Fruit fly (Drosophila melanogaster) whole organism, wandering third instar larva: ENCODE measurements around the gene CG16815.

Experiments used
- Abd-B ChIP-seq: fragments of >200 bp; optimal IDR thresholded peaks from 2 replicates; lab custom pipeline; 2017; ENCODE audit warnings: missing biosample characterization, missing genetic modification characterization
- CG32264 ChIP-seq: fragments of 200-800 bp; sonication (Bioruptor generic); optimal IDR thresholded peaks from 2 replicates; lab custom pipeline; 2016; ENCODE audit warnings: missing biosample characterization, missing genetic modification characterization
- CG9705 ChIP-seq: fragments of 200-800 bp; sonication (Bioruptor generic); optimal IDR thresholded peaks from 2 replicates; lab custom pipeline; 2018; ENCODE audit warnings: missing biosample characterization, mild to moderate bottlenecking, missing genetic modification characterization
- CrebA ChIP-seq: fragments of 200-800 bp; sonication (Bioruptor generic); optimal IDR thresholded peaks from 2 replicates; lab custom pipeline; 2016; ENCODE audit warnings: missing biosample characterization, mild to moderate bottlenecking, missing genetic modification characterization, borderline replicate concordance
- Dfd ChIP-seq: fragments of >200 bp; optimal IDR thresholded peaks from 2 replicates; lab custom pipeline; 2017; ENCODE audit warnings: missing biosample characterization, missing genetic modification characterization
- Dif ChIP-seq: fragments of 200-275, 200-300 bp; sonication (Bioruptor generic); optimal IDR thresholded peaks from 2 replicates; lab custom pipeline; 2018; ENCODE audit warnings: missing biosample characterization, missing genetic modification characterization; ENCODE audit not compliant: partially characterized antibody
- GATAd ChIP-seq: sonication (Bioruptor generic); optimal IDR thresholded peaks from 2 replicates; lab custom pipeline; 2016; ENCODE audit warnings: missing biosample characterization, missing genetic modification characterization
- HLH106 ChIP-seq: fragments of 200-800 bp; optimal IDR thresholded peaks from 3 replicates; lab custom pipeline; 2019; ENCODE audit warnings: missing biosample characterization, mild to moderate bottlenecking, missing genetic modification characterization, moderate library complexity
- Hnf4 ChIP-seq: fragments of 200-800 bp; sonication (Bioruptor generic); optimal IDR thresholded peaks from 2 replicates; lab custom pipeline; 2016; ENCODE audit warnings: missing biosample characterization, mild to moderate bottlenecking, missing genetic modification characterization
- Hr78 ChIP-seq: fragments of >200 bp; optimal IDR thresholded peaks from 2 replicates; lab custom pipeline; 2017; ENCODE audit warnings: missing biosample characterization, missing genetic modification characterization
- Hr83 ChIP-seq: fragments of 200-300 bp; sonication (Bioruptor generic); optimal IDR thresholded peaks from 2 replicates; lab custom pipeline; 2016; ENCODE audit warnings: missing biosample characterization, mild to moderate bottlenecking, missing genetic modification characterization, moderate library complexity; ENCODE audit not compliant: poor library complexity, severe bottlenecking
- Jra ChIP-seq: sonication (Bioruptor generic); optimal IDR thresholded peaks from 2 replicates; lab custom pipeline; 2016; ENCODE audit warnings: missing biosample characterization, missing genetic modification characterization
- Mio ChIP-seq: sonication (Bioruptor generic); optimal IDR thresholded peaks from 2 replicates; lab custom pipeline; 2016; ENCODE audit warnings: missing biosample characterization, missing genetic modification characterization
- Myc ChIP-seq: fragments of >200 bp; optimal IDR thresholded peaks from 2 replicates; lab custom pipeline; 2017
- N ChIP-seq: fragments of >200 bp; optimal IDR thresholded peaks from 2 replicates; lab custom pipeline; 2018; ENCODE audit warnings: missing biosample characterization, missing external identifiers, missing genetic modification characterization
- OdsH ChIP-seq: fragments of 200-800 bp; sonication (Bioruptor generic); optimal IDR thresholded peaks from 2 replicates; lab custom pipeline; 2016; ENCODE audit warnings: missing biosample characterization, mild to moderate bottlenecking, missing genetic modification characterization
- Rel ChIP-seq, 2 experiments: fragments of 200-800 bp; sonication (Bioruptor generic) in 1 of 2; optimal IDR thresholded peaks; 2 replicates in 1 of 2; 3 replicates in 1 of 2; lab custom pipeline; 2016 to 2019; ENCODE audit warnings: mild to moderate bottlenecking in 2 of 2, missing biosample characterization in 2 of 2, missing genetic modification characterization in 2 of 2, moderate library complexity in 1 of 2
- Sp1 ChIP-seq: fragments of 200-800 bp; sonication (Bioruptor generic); optimal IDR thresholded peaks from 3 replicates; lab custom pipeline; 2019; ENCODE audit warnings: missing biosample characterization, mild to moderate bottlenecking, missing genetic modification characterization, moderate library complexity
- Vsx2 ChIP-seq: fragments of 200-300, 225-300 bp; sonication (Bioruptor generic); optimal IDR thresholded peaks from 2 replicates; lab custom pipeline; 2018; ENCODE audit warnings: missing biosample characterization, missing genetic modification characterization; ENCODE audit not compliant: partially characterized antibody
- br ChIP-seq: fragments of 200-800 bp; sonication (Bioruptor generic); optimal IDR thresholded peaks from 2 replicates; lab custom pipeline; 2016; ENCODE audit warnings: missing biosample characterization, missing genetic modification characterization
- brk ChIP-seq: fragments of 200-800 bp; sonication (Bioruptor generic); optimal IDR thresholded peaks from 2 replicates; lab custom pipeline; 2016; ENCODE audit warnings: missing biosample characterization, mild to moderate bottlenecking, missing genetic modification characterization
- dl ChIP-seq, 2 experiments: fragments of 175-275, 200-275 bp in 1 of 2; fragments of 200-275 bp in 1 of 2; sonication (Bioruptor generic); optimal IDR thresholded peaks; lab custom pipeline; 2018; ENCODE audit warnings: mild to moderate bottlenecking in 2 of 2, missing biosample characterization in 2 of 2, missing genetic modification characterization in 2 of 2, moderate library complexity in 2 of 2; ENCODE audit not compliant: partially characterized antibody in 2 of 2, insufficient read depth in 1 of 2
- dmrt93B ChIP-seq: fragments of 200-800 bp; sonication (Bioruptor generic); optimal IDR thresholded peaks from 2 replicates; lab custom pipeline; 2018; ENCODE audit warnings: missing biosample characterization, mild to moderate bottlenecking, missing genetic modification characterization
- dsf ChIP-seq: sonication (Bioruptor generic); optimal IDR thresholded peaks from 2 replicates; lab custom pipeline; 2016; ENCODE audit warnings: missing biosample characterization, missing genetic modification characterization, borderline replicate concordance
- ey ChIP-seq: fragments of 200-800 bp; sonication (Bioruptor generic); optimal IDR thresholded peaks from 2 replicates; lab custom pipeline; 2016; ENCODE audit warnings: missing biosample characterization, missing genetic modification characterization
- foxo ChIP-seq, 2 experiments: fragments of 200-800 bp; sonication (Bioruptor generic); optimal IDR thresholded peaks; 2 replicates in 1 of 2; 3 replicates in 1 of 2; lab custom pipeline; 2016 to 2017; ENCODE audit warnings: missing biosample characterization in 2 of 2, missing genetic modification characterization in 2 of 2
- fru ChIP-seq: fragments of 200-800 bp; sonication (Bioruptor generic); optimal IDR thresholded peaks from 3 replicates; lab custom pipeline; 2016; ENCODE audit warnings: missing biosample characterization, mild to moderate bottlenecking, missing genetic modification characterization
- h ChIP-seq: fragments of 200-800 bp; sonication (Bioruptor generic); optimal IDR thresholded peaks from 3 replicates; lab custom pipeline; 2016; ENCODE audit warnings: missing biosample characterization, mild to moderate bottlenecking, missing genetic modification characterization
- jim ChIP-seq: fragments of 175-275, 200-325 bp; sonication (Bioruptor generic); optimal IDR thresholded peaks from 2 replicates; lab custom pipeline; 2016; ENCODE audit warnings: missing biosample characterization, mild to moderate bottlenecking, missing genetic modification characterization
- lola ChIP-seq: fragments of >200 bp; optimal IDR thresholded peaks from 2 replicates; lab custom pipeline; 2017; ENCODE audit warnings: missing biosample characterization, missing genetic modification characterization
- pan ChIP-seq: fragments of >200 bp; optimal IDR thresholded peaks from 2 replicates; lab custom pipeline; 2017
- psq ChIP-seq: fragments of 200-800 bp; sonication (Bioruptor generic); optimal IDR thresholded peaks from 3 replicates; lab custom pipeline; 2017; ENCODE audit warnings: missing biosample characterization, mild to moderate bottlenecking, missing genetic modification characterization, moderate library complexity
- rgr ChIP-seq: fragments of 200-800 bp; sonication (Bioruptor generic); optimal IDR thresholded peaks from 3 replicates; lab custom pipeline; 2016; ENCODE audit warnings: missing biosample characterization, mild to moderate bottlenecking, missing genetic modification characterization
- sage ChIP-seq: fragments of 200-800 bp; sonication (Bioruptor generic); optimal IDR thresholded peaks from 2 replicates; lab custom pipeline; 2016; ENCODE audit warnings: missing biosample characterization, mild to moderate bottlenecking, missing genetic modification characterization
- sv ChIP-seq: fragments of 200-800 bp; sonication (Bioruptor generic); optimal IDR thresholded peaks from 3 replicates; lab custom pipeline; 2016; ENCODE audit warnings: missing biosample characterization, missing genetic modification characterization
- tai ChIP-seq: sonication (Bioruptor generic); optimal IDR thresholded peaks from 2 replicates; lab custom pipeline; 2016; ENCODE audit warnings: missing biosample characterization, missing genetic modification characterization
- usp ChIP-seq: fragments of >200 bp; optimal IDR thresholded peaks from 2 replicates; lab custom pipeline; 2017; ENCODE audit warnings: missing biosample characterization, missing genetic modification characterization
- woc ChIP-seq: sonication (Bioruptor generic); optimal IDR thresholded peaks from 2 replicates; lab custom pipeline; 2016; ENCODE audit warnings: missing biosample characterization, mild to moderate bottlenecking, missing genetic modification characterization

Gene CG16815

dm6 chr2L:13219281-13220092 lies 10.1 kb upstream of the CG16815 start, which contains the start of the genes CG9426 and mRF1 (continued):
- TF ChIP-seq GATAd (GFP tag; lab: Kevin White, UChicago) (no peak), CG9705 (GFP tag; lab: Kevin White, UChicago) (no peak), br (GFP tag; lab: Kevin White, UChicago) (peak; percentile 41), Dfd (no peak), Hr83 (peak; percentile 74), N (GFP tag; lab: Kevin White, UChicago) (no peak), pan (lab: Kevin White, UChicago) (no peak), Myc (lab: Kevin White, UChicago) (no peak)

DNA sequence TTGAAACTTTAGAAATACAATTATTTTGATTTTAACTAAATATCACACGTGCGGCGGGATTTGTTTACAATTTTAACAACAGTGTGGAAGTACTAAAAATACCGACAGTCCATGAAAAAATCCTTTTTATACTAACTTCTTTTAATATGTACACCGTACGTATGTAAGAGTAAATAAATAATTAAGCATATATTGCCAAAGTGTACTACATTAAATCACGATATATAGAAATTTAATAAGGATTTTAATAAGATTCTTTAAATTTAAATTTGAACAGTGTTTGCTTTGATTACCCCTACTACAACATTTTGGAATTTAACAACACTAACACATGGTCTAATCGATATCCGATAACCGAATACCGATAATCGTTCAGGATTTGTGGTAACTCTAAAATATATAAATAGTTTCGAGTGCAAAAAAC lies 7.4 kb upstream of the CG16815 start, which contains the start of the genes Ski6 and CG16812:
Gene Ski6, minus strand, starts transcription at position 205 of the 424 bp plus-strand sequence.
Gene CG16812, plus strand, starts transcription at position 363 of the 424 bp plus-strand sequence.
- TF ChIP-seq Abd-B (GFP tag; lab: Kevin White, UChicago) (no peak), Dfd (no peak), sv (peak; percentile 31), dsf (no peak), N (GFP tag; lab: Kevin White, UChicago) (no peak), pan (lab: Kevin White, UChicago) (no peak), dl (GFP tag; optimal IDR thresholded peaks at IDR 0.05; lab: Kevin White, UChicago; ENCODE audit: insufficient read depth in 1 of 2, partially characterized antibody in 2 of 2) (no peak), h (GFP tag; lab: Kevin White, UChicago) (peak; percentile 73), jim (GFP tag; lab: Kevin White, UChicago) (no peak), Myc (lab: Kevin White, UChicago) (no peak), GATAd (GFP tag; lab: Kevin White, UChicago) (no peak), Vsx2 (GFP tag; lab: Kevin White, UChicago) (no peak), Jra (GFP tag; lab: Kevin White, UChicago) (no peak), dmrt93B (GFP tag; lab: Kevin White, UChicago) (no peak), HLH106 (peak; percentile 79), Sp1 (GFP tag; lab: Kevin White, UChicago) (no peak), Dif (no peak), usp (GFP tag; lab: Kevin White, UChicago) (no peak), lola (GFP tag; lab: Kevin White, UChicago) (no peak), fru (no peak), ey (GFP tag; lab: Kevin White, UChicago) (peak; percentile 46), sage (peak; percentile 51), foxo (GFP tag; optimal IDR thresholded peaks at IDR 0.05; lab: Kevin White, UChicago) (no peak), Mio (no peak), Hnf4 (GFP tag; lab: Kevin White, UChicago) (no peak), CG9705 (GFP tag; lab: Kevin White, UChicago) (peak; percentile 40), tai (GFP tag; lab: Kevin White, UChicago) (no peak), CG32264 (GFP tag; lab: Kevin White, UChicago) (no peak), Hr83 (peak; percentile 36), OdsH (GFP tag; lab: Kevin White, UChicago) (peak; percentile 70), psq (GFP tag; lab: Kevin White, UChicago) (no peak), CrebA (no peak), br (GFP tag; lab: Kevin White, UChicago) (no peak), woc (GFP tag; lab: Kevin White, UChicago) (no peak), Rel (GFP tag; optimal IDR thresholded peaks at IDR 0.05; lab: Kevin White, UChicago) (no peak), Rel (tag; optimal IDR thresholded peaks at IDR 0.05; lab: Kevin White, UChicago) (no peak), rgr (GFP tag; lab: Kevin White, UChicago) (no peak), brk (no peak), Hr78 (no peak)
- TF ChIP-seq, all 38 proteins: peak for 8
